Fruit fly (Drosophila melanogaster) whole organism, embryonic: ENCODE results near the gene mat.

Source experiments
- CG10267 ChIP-seq: fragments of 200-800 bp; sonication (Bioruptor generic); optimal IDR thresholded peaks from 2 replicates; lab custom pipeline; 2018; ENCODE audit warnings: missing biosample characterization, mild to moderate bottlenecking, missing genetic modification characterization, moderate library complexity
- CG10431 ChIP-seq: fragments of 200-800 bp; sonication (Bioruptor generic); optimal IDR thresholded peaks from 3 replicates; lab custom pipeline; 2018; ENCODE audit warnings: missing biosample characterization, mild to moderate bottlenecking, missing genetic modification characterization
- CG11247 ChIP-seq: fragments of 200-800 bp; sonication (Bioruptor generic); IDR thresholded peaks from 2 replicates; pipeline ENCODE4 v1.3.6; 2022; ENCODE audit warnings: missing biosample characterization, missing genetic modification characterization
- CG11560 ChIP-seq: fragments of 200-800 bp; sonication (Bioruptor generic); IDR thresholded peaks from 3 replicates; pipeline ENCODE4 v1.3.6; 2022; ENCODE audit warnings: missing biosample characterization, missing genetic modification characterization
- CG11696 ChIP-seq: fragments of 200-800 bp; sonication (Bioruptor generic); IDR thresholded peaks from 2 replicates; pipeline ENCODE4 v1.3.6; 2022; ENCODE audit warnings: missing biosample characterization, missing genetic modification characterization
- CG12942 ChIP-seq: fragments of 200-800 bp; sonication (Bioruptor generic); optimal IDR thresholded peaks from 3 replicates; lab custom pipeline; 2016; ENCODE audit warnings: missing biosample characterization, missing genetic modification characterization
- CG14050 ChIP-seq: fragments of 200-800 bp; sonication (Bioruptor generic); IDR thresholded peaks from 3 replicates; pipeline ENCODE4 v1.3.6; 2022; ENCODE audit warnings: missing biosample characterization, missing genetic modification characterization
- CG14860 ChIP-seq: fragments of 200-800 bp; sonication (Bioruptor generic); IDR thresholded peaks from 3 replicates; pipeline ENCODE4 v1.3.6; 2022; ENCODE audit warnings: missing biosample characterization, missing genetic modification characterization; ENCODE audit not compliant: partially characterized antibody
- CG17186 ChIP-seq: fragments of 200-800 bp; sonication (Bioruptor generic); optimal IDR thresholded peaks from 3 replicates; lab custom pipeline; 2017; ENCODE audit warnings: missing biosample characterization, missing genetic modification reagents, missing genetic modification characterization
- CG17361 ChIP-seq: fragments of 200-800 bp; sonication (Bioruptor generic); IDR thresholded peaks from 3 replicates; pipeline ENCODE4 v1.3.6; 2022; ENCODE audit warnings: missing biosample characterization, missing genetic modification characterization
- CG2116 ChIP-seq: fragments of 200-800 bp; sonication (Bioruptor generic); optimal IDR thresholded peaks from 3 replicates; lab custom pipeline; 2018; ENCODE audit warnings: missing biosample characterization, mild to moderate bottlenecking, missing genetic modification characterization
- CG31365 ChIP-seq: fragments of 200-800 bp; sonication (Bioruptor generic); optimal IDR thresholded peaks from 2 replicates; lab custom pipeline; 2018; ENCODE audit warnings: missing biosample characterization, mild to moderate bottlenecking, missing genetic modification characterization
- CG31388 ChIP-seq: fragments of 200-800 bp; sonication (Bioruptor generic); optimal IDR thresholded peaks from 2 replicates; lab custom pipeline; 2016; ENCODE audit warnings: missing biosample characterization, missing genetic modification characterization
- CG4328 ChIP-seq: fragments of 200-800 bp; sonication (Bioruptor generic); optimal IDR thresholded peaks from 3 replicates; lab custom pipeline; 2017; ENCODE audit warnings: missing biosample characterization, missing genetic modification reagents, missing genetic modification characterization
- CG4424 ChIP-seq: fragments of 200-800 bp; sonication (Bioruptor generic); optimal IDR thresholded peaks from 3 replicates; lab custom pipeline; 2016; ENCODE audit warnings: missing biosample characterization, missing genetic modification characterization
- CG7271 ChIP-seq: fragments of 200-800 bp; sonication (Bioruptor generic); optimal IDR thresholded peaks from 2 replicates; lab custom pipeline; 2018; ENCODE audit warnings: missing biosample characterization, mild to moderate bottlenecking, missing genetic modification characterization, moderate library complexity
- CG7786 ChIP-seq: fragments of 200-800 bp; sonication (Bioruptor generic); optimal IDR thresholded peaks from 2 replicates; lab custom pipeline; 2016; ENCODE audit warnings: missing biosample characterization, missing genetic modification characterization
- CG8924 ChIP-seq: fragments of 200-800 bp; optimal IDR thresholded peaks from 3 replicates; lab custom pipeline; 2019; ENCODE audit warnings: missing biosample characterization, mild to moderate bottlenecking, missing genetic modification characterization, moderate library complexity
- CG9932 ChIP-seq: fragments of 200-800 bp; sonication (Bioruptor generic); IDR thresholded peaks from 2 replicates; pipeline ENCODE4 v1.3.6; 2022; ENCODE audit warnings: missing biosample characterization, missing genetic modification characterization
- CTCF ChIP-seq: fragments of 200-800 bp; sonication (Bioruptor generic); optimal IDR thresholded peaks from 2 replicates; lab custom pipeline; 2017; ENCODE audit warnings: missing biosample characterization, mild to moderate bottlenecking, missing genetic modification characterization, moderate library complexity
- Dad ChIP-seq: fragments of 200-800 bp; sonication (Bioruptor generic); optimal IDR thresholded peaks from 3 replicates; lab custom pipeline; 2016; ENCODE audit warnings: missing biosample characterization, missing genetic modification characterization
- Dek ChIP-seq: fragments of 200-800 bp; sonication (Bioruptor generic); optimal IDR thresholded peaks from 3 replicates; lab custom pipeline; 2019; ENCODE audit warnings: missing biosample characterization, mild to moderate bottlenecking, missing genetic modification characterization, moderate library complexity
- Dref ChIP-seq: fragments of 200-800 bp; sonication (Bioruptor generic); IDR thresholded peaks from 2 replicates; pipeline ENCODE4 v1.3.6; 2022; ENCODE audit warnings: missing biosample characterization, missing genetic modification characterization
- Fer2 ChIP-seq: fragments of 200-800 bp; sonication (Bioruptor generic); optimal IDR thresholded peaks from 2 replicates; lab custom pipeline; 2018; ENCODE audit warnings: missing biosample characterization, mild to moderate bottlenecking, missing genetic modification characterization, moderate library complexity
- Hr39 ChIP-seq: fragments of >200 bp; optimal IDR thresholded peaks from 2 replicates; lab custom pipeline; 2017
- Jarid2 ChIP-seq: fragments of 200-800 bp; sonication (Bioruptor generic); optimal IDR thresholded peaks from 3 replicates; lab custom pipeline; 2017; ENCODE audit warnings: mild to moderate bottlenecking, missing biosample characterization, missing genetic modification reagents, missing genetic modification characterization
- Mad ChIP-seq: fragments of 200-800 bp; sonication (Bioruptor generic); optimal IDR thresholded peaks from 2 replicates; lab custom pipeline; 2016; ENCODE audit warnings: missing biosample characterization, missing genetic modification characterization
- Mes4 ChIP-seq: fragments of 200-800 bp; sonication (Bioruptor generic); optimal IDR thresholded peaks from 2 replicates; lab custom pipeline; 2016; ENCODE audit warnings: missing biosample characterization, missing genetic modification characterization
- NK7.1 ChIP-seq: fragments of 200-800 bp; sonication (Bioruptor generic); optimal IDR thresholded peaks from 3 replicates; lab custom pipeline; 2016; ENCODE audit warnings: missing biosample characterization, missing genetic modification characterization
- Nf-YA ChIP-seq: fragments of 200-800 bp; sonication (Bioruptor generic); IDR thresholded peaks from 2 replicates; pipeline ENCODE4 v1.3.6; 2022; ENCODE audit warnings: missing biosample characterization, missing genetic modification characterization
- NfI ChIP-seq: fragments of 200-800 bp; sonication (Bioruptor generic); optimal IDR thresholded peaks from 3 replicates; lab custom pipeline; 2018; ENCODE audit warnings: missing biosample characterization, mild to moderate bottlenecking, missing genetic modification characterization, moderate library complexity
- Side ChIP-seq: fragments of 200-800 bp; sonication (Bioruptor generic); optimal IDR thresholded peaks from 2 replicates; lab custom pipeline; 2016; ENCODE audit warnings: missing biosample characterization, missing genetic modification characterization
- Tbp ChIP-seq: fragments of >200 bp; optimal IDR thresholded peaks from 2 replicates; lab custom pipeline; 2018; ENCODE audit warnings: missing biosample characterization, missing genetic modification characterization
- ab ChIP-seq: fragments of 200-800 bp; sonication (Bioruptor generic); optimal IDR thresholded peaks from 2 replicates; lab custom pipeline; 2016; ENCODE audit warnings: missing biosample characterization, missing genetic modification characterization
- cato ChIP-seq: fragments of 200-800 bp; sonication (Bioruptor generic); optimal IDR thresholded peaks from 2 replicates; lab custom pipeline; 2016; ENCODE audit warnings: missing biosample characterization, missing genetic modification characterization, borderline replicate concordance
- chn ChIP-seq: fragments of 200-800 bp; sonication (Bioruptor generic); optimal IDR thresholded peaks from 2 replicates; lab custom pipeline; 2016; ENCODE audit warnings: missing biosample characterization, missing genetic modification characterization
- danr ChIP-seq: fragments of 200-800 bp; sonication (Bioruptor generic); IDR thresholded peaks from 2 replicates; pipeline ENCODE4 v1.3.6; 2022; ENCODE audit warnings: missing biosample characterization, missing genetic modification characterization
- dati ChIP-seq: fragments of 200-800 bp; sonication (Bioruptor generic); IDR thresholded peaks from 2 replicates; pipeline ENCODE4 v1.3.6; 2022; ENCODE audit warnings: missing biosample characterization, missing genetic modification characterization
- dysf ChIP-seq: fragments of 200-800 bp; sonication (Bioruptor generic); IDR thresholded peaks from 3 replicates; pipeline ENCODE4 v1.3.6; 2022; ENCODE audit warnings: missing biosample characterization, missing genetic modification characterization
- emc ChIP-seq: fragments of 200-800 bp; sonication (Bioruptor generic); optimal IDR thresholded peaks from 2 replicates; lab custom pipeline; 2016; ENCODE audit warnings: missing biosample characterization, missing genetic modification characterization
- fd64A ChIP-seq: fragments of 200-800 bp; sonication (Bioruptor generic); optimal IDR thresholded peaks from 3 replicates; lab custom pipeline; 2018; ENCODE audit warnings: missing biosample characterization, mild to moderate bottlenecking, missing genetic modification characterization
- gsb ChIP-seq: fragments of 200-800 bp; sonication (Bioruptor generic); IDR thresholded peaks from 2 replicates; pipeline ENCODE4 v1.3.6; 2022; ENCODE audit warnings: missing biosample characterization, missing genetic modification characterization
- jumu ChIP-seq: fragments of 200-800 bp; sonication (Bioruptor generic); optimal IDR thresholded peaks from 3 replicates; lab custom pipeline; 2016; ENCODE audit warnings: missing biosample characterization, missing genetic modification characterization
- lab ChIP-seq: fragments of 200-800 bp; sonication (Bioruptor generic); optimal IDR thresholded peaks from 3 replicates; lab custom pipeline; 2017; ENCODE audit warnings: missing biosample characterization, missing genetic modification characterization, mild to moderate bottlenecking, moderate library complexity, missing genetic modification reagents
- lilli ChIP-seq: fragments of 200-800 bp; sonication (Bioruptor generic); optimal IDR thresholded peaks from 3 replicates; lab custom pipeline; 2016; ENCODE audit warnings: missing biosample characterization, missing genetic modification characterization
- repo ChIP-seq: fragments of 200-800 bp; sonication (Bioruptor generic); optimal IDR thresholded peaks from 2 replicates; lab custom pipeline; 2016; ENCODE audit warnings: missing biosample characterization, missing genetic modification characterization
- sens-2 ChIP-seq: fragments of 200-800 bp; sonication (Bioruptor generic); IDR thresholded peaks from 2 replicates; pipeline ENCODE4 v1.3.6; 2022; ENCODE audit warnings: missing biosample characterization, missing genetic modification characterization
- sim ChIP-seq: fragments of 200-800 bp; sonication (Bioruptor generic); IDR thresholded peaks from 2 replicates; pipeline ENCODE4 v1.3.6; 2022; ENCODE audit warnings: missing biosample characterization, missing genetic modification characterization
- sna ChIP-seq: fragments of 200-800 bp; sonication (Bioruptor generic); IDR thresholded peaks from 2 replicates; pipeline ENCODE4 v1.3.6; 2022; ENCODE audit warnings: missing biosample characterization, missing genetic modification characterization; ENCODE audit not compliant: partially characterized antibody
- ssp ChIP-seq: fragments of 200-800 bp; sonication (Bioruptor generic); IDR thresholded peaks from 2 replicates; pipeline ENCODE4 v1.3.6; 2022; ENCODE audit warnings: missing biosample characterization, missing genetic modification characterization
- trh ChIP-seq: fragments of 200-800 bp; sonication (Bioruptor generic); optimal IDR thresholded peaks from 2 replicates; lab custom pipeline; 2016; ENCODE audit warnings: missing biosample characterization, missing genetic modification characterization
- wor ChIP-seq: fragments of 200-800 bp; sonication (Bioruptor generic); IDR thresholded peaks from 2 replicates; pipeline ENCODE4 v1.3.6; 2022; ENCODE audit warnings: missing biosample characterization, missing genetic modification characterization

Gene mat

DNA sequence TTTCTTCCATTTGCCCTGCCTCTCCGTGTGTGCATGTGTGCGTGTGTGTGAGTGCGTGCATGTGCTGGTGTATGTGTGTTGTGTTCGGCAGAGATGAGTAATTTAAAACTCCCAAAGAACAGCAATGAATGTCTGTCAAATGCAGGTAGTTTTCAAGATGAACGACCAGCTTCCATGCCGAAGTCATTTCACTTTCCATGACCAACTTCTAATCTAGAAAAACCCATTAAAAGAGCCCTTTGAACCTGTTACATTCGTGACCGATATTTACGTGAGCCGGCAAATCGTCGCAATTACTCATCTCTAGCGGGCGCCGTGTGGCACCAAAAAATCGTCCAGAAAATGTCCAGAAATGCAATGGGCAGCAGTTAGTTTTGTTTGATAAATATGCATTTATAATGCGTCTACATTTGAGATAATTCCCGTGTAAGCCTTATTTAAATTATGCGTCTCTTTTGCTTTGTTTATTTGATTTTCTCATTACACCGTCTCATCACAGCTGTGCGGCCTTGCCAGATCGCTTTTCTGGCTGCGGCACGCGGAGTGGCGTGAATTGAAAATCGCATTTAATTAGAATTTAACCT is 30.2 kb upstream of the mat start (continued):
- no peak for TF ChIP-seq CTCF
- TF ChIP-seq CG31365 (tag; lab: Kevin White, UChicago): no peak
- TF ChIP-seq CG7271 (tag; lab: Kevin White, UChicago): no peak
- peak; percentile 10 for TF ChIP-seq repo (GFP tag; lab: Kevin White, UChicago)
- no peak for TF ChIP-seq gsb
- peak; percentile 72 for TF ChIP-seq sna (GFP tag; lab: Robert Waterston, UW)
- no peak for TF ChIP-seq ab (GFP tag; lab: Kevin White, UChicago)
- no peak for TF ChIP-seq CG4328 (GFP tag; lab: Kevin White, UChicago)
- TF ChIP-seq CG10431: no peak
- peak; percentile 39 for TF ChIP-seq Mad (GFP tag; lab: Kevin White, UChicago)
- TF ChIP-seq lilli (GFP tag; lab: Kevin White, UChicago): peak; percentile 66
- no peak for TF ChIP-seq Dad (GFP tag; lab: Kevin White, UChicago)
- TF ChIP-seq CG14050: no peak
- peak; percentile 47 for TF ChIP-seq CG2116 (GFP tag; lab: Kevin White, UChicago)
- peak; percentile 29; the same call in 1 of the 2 replicates for TF ChIP-seq CG11247 (GFP tag; lab: Robert Waterston, UW)
- TF ChIP-seq Jarid2 (GFP tag; lab: Kevin White, UChicago): no peak
- TF ChIP-seq CG11560 (tag; lab: Robert Waterston, UW): no peak
- TF ChIP-seq Nf-YA (GFP tag; lab: Robert Waterston, UW): no peak
- peak; percentile 71; the same call in 2 of the 3 replicates for TF ChIP-seq CG17361 (GFP tag; lab: Robert Waterston, UW)
- TF ChIP-seq Hr39 (lab: Kevin White, UChicago): no peak
- TF ChIP-seq CG17186 (GFP tag; lab: Kevin White, UChicago): peak; percentile 59
- peak; percentile 26 for TF ChIP-seq NK7.1 (GFP tag; lab: Kevin White, UChicago)
- peak; percentile 72 for TF ChIP-seq jumu (GFP tag; lab: Kevin White, UChicago)
- no peak for TF ChIP-seq ssp (GFP tag; lab: Robert Waterston, UW)
- TF ChIP-seq CG4424: peak; percentile 9
- no peak for TF ChIP-seq Dek
- TF ChIP-seq CG10267 (tag; lab: Kevin White, UChicago): peak; percentile 9
- TF ChIP-seq Mes4 (GFP tag; lab: Kevin White, UChicago): peak; percentile 19
- no peak for TF ChIP-seq Tbp (GFP tag; lab: Kevin White, UChicago)
- TF ChIP-seq trh: no peak
- TF ChIP-seq CG7786 (GFP tag; lab: Kevin White, UChicago): peak; percentile 40
- TF ChIP-seq CG12942 (GFP tag; lab: Kevin White, UChicago): peak; percentile 11
- peak; percentile 20 for TF ChIP-seq CG8924 (tag; lab: Kevin White, UChicago)
- TF ChIP-seq Fer2: no peak
- peak; percentile 80; the same call in 2 of the 3 replicates for TF ChIP-seq CG14860 (GFP tag; lab: Robert Waterston, UW)
- TF ChIP-seq cato (GFP tag; lab: Kevin White, UChicago): peak; percentile 11
- TF ChIP-seq danr: no peak
- peak; percentile 30 for TF ChIP-seq lab (GFP tag; lab: Kevin White, UChicago)
- TF ChIP-seq Dref (GFP tag; lab: Robert Waterston, UW): peak; percentile 36; the same call in 1 of the 2 replicates
- TF ChIP-seq CG31388 (GFP tag; lab: Kevin White, UChicago): no peak
- no peak for TF ChIP-seq NfI (GFP tag; lab: Kevin White, UChicago)
- no peak for TF ChIP-seq dati
- no peak for TF ChIP-seq fd64A (GFP tag; lab: Kevin White, UChicago)
- peak; percentile 40 for TF ChIP-seq Side
- peak; percentile 14 for TF ChIP-seq chn
- TF ChIP-seq sim: no peak
- TF ChIP-seq sens-2 (GFP tag; lab: Robert Waterston, UW): no peak
- TF ChIP-seq CG11696 (GFP tag; lab: Robert Waterston, UW): no peak
- no peak for TF ChIP-seq wor (GFP tag; lab: Robert Waterston, UW)
- TF ChIP-seq CG9932: peak; percentile 70
- TF ChIP-seq dysf: peak; percentile 55; the same call in 1 of the 3 replicates
- no peak for TF ChIP-seq emc
